Fruit fly (Drosophila melanogaster): ENCODE measurements around the gene CG43737.

Gene CG43737

DNA sequence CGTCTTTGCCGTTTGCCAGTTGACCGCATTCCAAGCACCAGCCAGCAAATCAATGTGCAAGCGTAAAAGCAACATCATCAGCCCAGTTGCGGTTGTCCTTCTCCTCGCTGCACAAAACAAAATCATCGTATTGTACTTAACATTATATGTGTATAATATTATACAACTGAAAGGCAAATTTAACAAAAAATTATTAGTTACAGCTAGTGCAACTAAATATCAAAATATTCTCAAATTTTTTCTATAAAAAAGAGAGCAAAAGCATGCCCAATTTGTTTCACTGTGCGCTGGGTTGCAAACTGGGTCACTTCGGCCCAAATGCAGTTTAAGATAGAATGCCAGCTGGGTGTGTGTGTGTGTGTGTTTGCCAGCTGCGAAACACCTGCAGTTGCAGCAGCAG is 19.0 kb upstream of the CG43737 start:
- TF ChIP-seq CG10348 (GFP tag; IDR thresholded peaks at IDR 0.05): no peak
- peak; percentile 27 for TF ChIP-seq CG9948 (tag; optimal IDR thresholded peaks at IDR 0.05)
- no peak for TF ChIP-seq CG8159 (tag; optimal IDR thresholded peaks at IDR 0.05)
- 0 out of 2 replicates have a peak, but pooled peaks have one; percentile 46 for TF ChIP-seq CG12605 (GFP tag; IDR thresholded peaks at IDR 0.05)
- no peak for TF ChIP-seq EcR (GFP tag; optimal IDR thresholded peaks at IDR 0.05)
- TF ChIP-seq CG4496 (GFP tag; IDR thresholded peaks at IDR 0.05): peak; percentile 72; the same call in 1 of the 3 replicates
- peak; percentile 37 for TF ChIP-seq Pif1B (GFP tag; optimal IDR thresholded peaks at IDR 0.05)
- peak; percentile 57 for TF ChIP-seq CG32121 (GFP tag; IDR thresholded peaks at IDR 0.05)
- peak; percentile 63 for TF ChIP-seq Ets98B (GFP tag; IDR thresholded peaks at IDR 0.05)
- TF ChIP-seq fd96Ca (GFP tag; IDR thresholded peaks at IDR 0.05): peak; percentile 45; the same call in 1 of the 3 replicates
- TF ChIP-seq Snoo (tag; optimal IDR thresholded peaks at IDR 0.05): no peak
- TF ChIP-seq gl (tag; optimal IDR thresholded peaks at IDR 0.05): no peak
- TF ChIP-seq D1 (tag; optimal IDR thresholded peaks at IDR 0.05): no peak
- TF ChIP-seq CG8301 (tag; optimal IDR thresholded peaks at IDR 0.05): peak; percentile 79
- no peak for TF ChIP-seq CG17806 (tag; optimal IDR thresholded peaks at IDR 0.05)
- peak; percentile 77 for TF ChIP-seq CG14655 (GFP tag; optimal IDR thresholded peaks at IDR 0.05)
- no peak for TF ChIP-seq CG15710 (tag; optimal IDR thresholded peaks at IDR 0.05)
- TF ChIP-seq CG13204 (GFP tag; optimal IDR thresholded peaks at IDR 0.05): no peak
- no peak for TF ChIP-seq rn (GFP tag; IDR thresholded peaks at IDR 0.05)
- no peak for TF ChIP-seq CG34367 (tag; optimal IDR thresholded peaks at IDR 0.05)
- peak; percentile 32 for TF ChIP-seq Pif1A (GFP tag; optimal IDR thresholded peaks at IDR 0.05)

DNA sequence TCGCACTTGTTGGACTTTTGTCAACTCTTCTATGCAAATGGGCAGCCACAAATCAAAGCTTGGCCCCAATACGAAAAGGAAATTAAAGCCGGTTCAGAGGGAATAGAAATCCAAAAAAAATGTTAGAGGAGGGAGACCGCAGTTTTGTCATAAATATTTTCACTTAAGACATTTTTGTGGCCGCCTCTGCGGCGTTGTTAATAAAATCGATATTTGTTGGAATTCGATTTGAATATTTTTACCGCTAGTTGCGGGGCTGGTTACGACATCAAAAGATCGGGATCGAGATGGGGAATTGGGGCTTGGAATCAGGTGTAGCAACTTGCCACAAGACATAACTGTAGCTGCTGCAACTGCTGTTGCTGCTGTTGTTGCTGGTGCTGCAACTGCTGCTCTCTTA is 18.0 kb upstream of the CG43737 start:
- no peak for TF ChIP-seq Snoo (tag; optimal IDR thresholded peaks at IDR 0.05)
- TF ChIP-seq fd96Ca (GFP tag; IDR thresholded peaks at IDR 0.05): no peak
- no peak for TF ChIP-seq CG9948 (tag; optimal IDR thresholded peaks at IDR 0.05)
- TF ChIP-seq CG8301 (tag; optimal IDR thresholded peaks at IDR 0.05): no peak
- no peak for TF ChIP-seq Pif1A (GFP tag; optimal IDR thresholded peaks at IDR 0.05)
- no peak for TF ChIP-seq CG10348 (GFP tag; IDR thresholded peaks at IDR 0.05)
- no peak for TF ChIP-seq CG14655 (GFP tag; optimal IDR thresholded peaks at IDR 0.05)
- no peak for TF ChIP-seq CG34367 (tag; optimal IDR thresholded peaks at IDR 0.05)
- TF ChIP-seq CG8159 (tag; optimal IDR thresholded peaks at IDR 0.05): no peak

DNA sequence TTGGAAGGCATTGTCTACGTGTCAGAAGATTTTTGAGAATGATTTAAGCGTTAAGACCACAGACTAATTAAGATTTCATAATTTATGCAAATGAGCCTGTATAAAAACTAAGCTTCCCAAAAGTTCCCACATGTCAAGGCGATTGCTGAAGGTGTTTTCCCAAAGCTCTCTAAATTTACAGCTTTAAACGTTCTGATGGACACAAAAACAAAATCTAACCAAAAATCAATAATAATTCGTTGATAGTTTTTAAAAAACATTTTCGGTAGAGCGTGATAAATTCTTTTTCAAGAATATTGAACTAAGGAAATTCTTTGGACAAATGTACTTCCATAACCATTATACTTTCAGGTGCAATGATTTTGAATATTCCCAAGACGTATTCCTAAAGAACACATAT is 13.2 kb upstream of the CG43737 start:
- TF ChIP-seq CG14655 (GFP tag; optimal IDR thresholded peaks at IDR 0.05): peak; percentile 0
- TF ChIP-seq fd96Ca (GFP tag; IDR thresholded peaks at IDR 0.05): no peak

DNA sequence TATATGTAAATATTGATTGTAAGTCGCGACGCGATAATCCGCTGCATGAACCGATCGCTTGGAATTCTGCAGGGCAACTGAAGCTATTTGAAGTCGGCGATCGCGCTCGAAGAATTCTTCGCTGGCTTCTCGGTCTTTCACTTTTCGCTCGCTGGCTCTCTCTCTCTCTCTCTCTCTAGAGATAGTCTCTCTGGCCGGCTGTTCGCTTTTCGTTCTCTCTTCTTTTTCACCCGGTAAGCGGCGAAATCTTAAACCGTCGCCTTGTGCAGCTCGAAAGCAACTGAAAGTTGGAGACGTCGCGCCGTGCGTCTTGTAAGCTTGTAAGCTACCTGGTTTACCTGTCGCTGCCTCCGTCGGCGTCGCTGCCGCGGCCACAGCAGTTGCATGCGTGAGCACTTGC is 12.3 kb upstream of the CG43737 start, which contains the start of gene CG9095:
Gene CG9095, minus strand, starts transcription at position 285 of the 400 bp plus-strand sequence.
- TF ChIP-seq CG8301 (tag; optimal IDR thresholded peaks at IDR 0.05) (no peak), fd96Ca (GFP tag; IDR thresholded peaks at IDR 0.05) (peak; percentile 17; the same call in 1 of the 3 replicates), CG32121 (GFP tag; IDR thresholded peaks at IDR 0.05) (no peak), CG10348 (GFP tag; IDR thresholded peaks at IDR 0.05) (no peak), CG4496 (GFP tag; IDR thresholded peaks at IDR 0.05) (0 out of 3 replicates have a peak, but pooled peaks have one; percentile 45), Pif1A (GFP tag; optimal IDR thresholded peaks at IDR 0.05) (peak; percentile 3), CG8159 (tag; optimal IDR thresholded peaks at IDR 0.05) (no peak), CG14655 (GFP tag; optimal IDR thresholded peaks at IDR 0.05) (no peak), CG12605 (GFP tag; IDR thresholded peaks at IDR 0.05) (no peak), Pif1B (GFP tag; optimal IDR thresholded peaks at IDR 0.05) (no peak), CG9948 (tag; optimal IDR thresholded peaks at IDR 0.05) (no peak), Ets98B (GFP tag; IDR thresholded peaks at IDR 0.05) (0 out of 2 replicates have a peak, but pooled peaks have one; percentile 5), rn (GFP tag; IDR thresholded peaks at IDR 0.05) (no peak)

DNA sequence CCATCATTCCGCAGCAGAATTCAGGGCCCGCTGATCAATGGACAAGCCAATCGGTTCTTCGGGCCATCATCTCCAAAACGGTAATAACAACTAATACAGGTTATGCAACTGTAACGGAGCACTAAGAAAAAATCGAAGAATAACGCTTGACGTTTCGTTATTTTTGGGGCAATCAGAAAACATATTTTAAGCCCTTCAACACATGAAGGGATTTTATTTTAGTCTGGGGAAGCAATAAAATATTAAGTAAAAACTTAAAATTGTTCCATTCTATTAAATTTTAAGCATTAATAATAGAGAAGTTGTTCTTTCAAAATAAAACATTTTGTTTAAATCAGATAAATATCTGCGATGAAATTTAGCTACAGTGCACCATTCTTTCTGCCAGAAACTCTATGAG is 11.8 kb upstream of the CG43737 start:
- TF ChIP-seq CG8301 (tag; optimal IDR thresholded peaks at IDR 0.05) (peak; percentile 63), CG14655 (GFP tag; optimal IDR thresholded peaks at IDR 0.05) (peak; percentile 63), Snoo (tag; optimal IDR thresholded peaks at IDR 0.05) (no peak)

DNA sequence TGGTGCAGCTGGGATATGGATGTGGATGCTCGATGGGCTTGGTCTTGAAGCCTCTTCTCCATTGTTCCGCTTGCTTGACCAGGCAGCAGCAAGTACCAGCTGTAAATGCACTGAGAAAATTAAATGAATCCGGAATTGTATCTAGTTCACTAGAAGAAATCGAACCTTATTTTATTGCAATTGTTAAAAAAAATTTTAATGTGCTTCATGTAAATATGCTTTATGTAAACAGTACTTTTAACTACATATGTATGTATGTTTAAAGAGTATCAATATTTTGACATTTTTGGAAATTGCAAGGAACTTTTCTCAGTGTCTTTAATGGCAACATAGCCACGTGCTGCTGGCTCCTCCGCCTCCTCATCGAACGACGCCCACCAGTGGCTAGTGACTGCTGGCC is 10.4 kb upstream of the CG43737 start:
- TF ChIP-seq CG12605 (GFP tag; IDR thresholded peaks at IDR 0.05): no peak
- no peak for TF ChIP-seq CG34367 (tag; optimal IDR thresholded peaks at IDR 0.05)
- 0 out of 3 replicates have a peak, but pooled peaks have one; percentile 32 for TF ChIP-seq CG4496 (GFP tag; IDR thresholded peaks at IDR 0.05)
- no peak for TF ChIP-seq CG10348 (GFP tag; IDR thresholded peaks at IDR 0.05)
- no peak for TF ChIP-seq D1 (tag; optimal IDR thresholded peaks at IDR 0.05)
- TF ChIP-seq CG8301 (tag; optimal IDR thresholded peaks at IDR 0.05): peak; percentile 72
- TF ChIP-seq CG32121 (GFP tag; IDR thresholded peaks at IDR 0.05): 0 out of 2 replicates have a peak, but pooled peaks have one; percentile 19
- TF ChIP-seq CG17806 (tag; optimal IDR thresholded peaks at IDR 0.05): no peak
- no peak for TF ChIP-seq rn (GFP tag; IDR thresholded peaks at IDR 0.05)
- peak; percentile 70 for TF ChIP-seq CG14655 (GFP tag; optimal IDR thresholded peaks at IDR 0.05)

DNA sequence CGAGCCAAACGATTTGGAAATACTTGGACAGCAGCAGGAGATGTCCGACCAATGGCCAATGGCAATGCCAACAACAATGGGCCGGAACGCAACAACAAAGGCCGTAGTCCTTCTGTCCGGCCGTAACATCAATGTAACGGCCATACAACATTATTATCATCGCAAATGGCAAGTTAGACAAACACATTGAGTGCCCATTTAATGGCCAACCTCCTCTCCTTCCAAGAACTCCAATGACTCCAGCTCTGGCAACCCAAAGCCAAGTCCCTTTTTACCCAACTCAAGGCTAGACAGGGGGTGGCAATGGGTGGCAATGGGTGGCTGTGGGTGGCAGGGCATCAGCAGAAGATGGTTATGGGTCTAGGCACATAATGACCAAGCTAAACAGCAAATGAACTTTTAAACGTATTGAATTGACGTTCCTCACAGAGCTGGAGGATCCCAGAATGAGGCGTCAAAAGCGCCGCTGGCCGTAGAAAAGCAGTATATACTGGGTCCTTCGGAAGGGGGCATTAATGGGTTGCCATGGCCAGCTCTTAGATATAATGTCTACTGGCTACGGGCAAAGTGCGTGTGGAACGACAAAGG is 24.7 kb downstream of the CG43737 start:
- TF ChIP-seq CG14655 (GFP tag; optimal IDR thresholded peaks at IDR 0.05) (no peak), CG13204 (GFP tag; optimal IDR thresholded peaks at IDR 0.05) (no peak), gl (tag; optimal IDR thresholded peaks at IDR 0.05) (no peak), CG34367 (tag; optimal IDR thresholded peaks at IDR 0.05) (no peak), CG10348 (GFP tag; IDR thresholded peaks at IDR 0.05) (no peak), fd96Ca (GFP tag; IDR thresholded peaks at IDR 0.05) (no peak), Pif1B (GFP tag; optimal IDR thresholded peaks at IDR 0.05) (no peak), CG8301 (tag; optimal IDR thresholded peaks at IDR 0.05) (no peak), rn (GFP tag; IDR thresholded peaks at IDR 0.05) (no peak)

Data from whole organism, pupa.